Worm (Caenorhabditis elegans) whole organism, L3 larva: Measurements from ENCODE around the gene nhr-116.

Experiments used
- ZK546.5 ChIP-seq: sonication (generic microtip); optimal IDR thresholded peaks from 2 replicates; lab custom pipeline; 2017; ENCODE audit warnings: missing biosample characterization, missing genetic modification characterization
- ceh-82 ChIP-seq: fragments of 150-350 bp; optimal IDR thresholded peaks from 2 replicates; lab custom pipeline; 2014; ENCODE audit warnings: missing biosample characterization, missing genetic modification characterization
- fkh-10 ChIP-seq: sonication (generic microtip); optimal IDR thresholded peaks from 2 replicates; lab custom pipeline; 2017; ENCODE audit warnings: missing biosample characterization, missing genetic modification reagents, missing genetic modification characterization
- fos-1 ChIP-seq: fragments of 150-350 bp; optimal IDR thresholded peaks from 2 replicates; lab custom pipeline; 2014; ENCODE audit warnings: missing biosample characterization, missing genetic modification characterization
- mdl-1 ChIP-seq: fragments of 150-350 bp; optimal IDR thresholded peaks from 2 replicates; lab custom pipeline; 2014; ENCODE audit warnings: missing biosample characterization, missing genetic modification characterization
- nfya-1 ChIP-seq: sonication (generic microtip); optimal IDR thresholded peaks from 2 replicates; lab custom pipeline; 2017; ENCODE audit warnings: missing genetic modification characterization, mild to moderate bottlenecking, missing compliant biosample characterization, antibody characterized with exemption, moderate library complexity; ENCODE audit not compliant: insufficient read depth
- pha-4 ChIP-seq: fragments of 150-350 bp; optimal IDR thresholded peaks from 2 replicates; lab custom pipeline; 2014; ENCODE audit warnings: missing biosample characterization, missing genetic modification reagents, missing genetic modification characterization
- skn-1 ChIP-seq: fragments of 150-350 bp; optimal IDR thresholded peaks from 2 replicates; lab custom pipeline; 2014; ENCODE audit warnings: missing biosample characterization, missing genetic modification characterization
- unc-62 ChIP-seq: fragments of 150-350 bp; sonication (generic microtip); optimal IDR thresholded peaks from 4 replicates; lab custom pipeline; 2014; ENCODE audit warnings: missing biosample characterization, missing genetic modification reagents, missing genetic modification characterization

- TF ChIP-seq unc-62 (GFP tag; lab: Kevin White, UChicago) (no peak), mdl-1 (tag; lab: Kevin White, UChicago) (no peak), fkh-10 (GFP tag; lab: Kevin White, UChicago) (no peak), fos-1 (tag; lab: Kevin White, UChicago) (no peak), skn-1 (no peak), pha-4 (tag; lab: Kevin White, UChicago) (no peak), ceh-82 (tag; lab: Kevin White, UChicago) (no peak), nfya-1 (tag; lab: Kevin White, UChicago) (no peak), ZK546.5 (tag; lab: Kevin White, UChicago) (no peak)
Observed at ce11 chrV:16921952-16922351, 9.9 kb downstream of the nhr-116 start, which contains the start of gene Y102A5C.4.
